Worm (Caenorhabditis elegans): ENCODE measurements around the gene srd-28.

- no peak for TF ChIP-seq ZK546.5 (tag; optimal IDR thresholded peaks at IDR 0.05)
- TF ChIP-seq ceh-28 (tag; optimal IDR thresholded peaks at IDR 0.05) = no peak
- TF ChIP-seq unc-39 (tag; optimal IDR thresholded peaks at IDR 0.05) = no peak
These were observed 17.0 kb downstream of the srd-28 start, which contains the start of gene T10H4.13 for ce11 chrV:15267405-15267804.
